Fruit fly (Drosophila melanogaster) whole organism, adult: ENCODE measurements around the gene Dred.

Experiments
- CG11617 ChIP-seq: fragments of 200-800 bp; sonication (Bioruptor generic); optimal IDR thresholded peaks from 2 replicates; lab custom pipeline; 2017; ENCODE audit warnings: mild to moderate bottlenecking, missing biosample characterization, missing genetic modification reagents, missing genetic modification characterization
- CG12768 ChIP-seq: fragments of 200-800 bp; sonication (Bioruptor generic); optimal IDR thresholded peaks from 2 replicates; lab custom pipeline; 2017; ENCODE audit warnings: missing biosample characterization, missing genetic modification characterization, mild to moderate bottlenecking, moderate library complexity, missing genetic modification reagents
- CG14711 ChIP-seq: fragments of 200-800 bp; sonication (Bioruptor generic); optimal IDR thresholded peaks from 2 replicates; lab custom pipeline; 2018; ENCODE audit warnings: missing biosample characterization, mild to moderate bottlenecking, missing genetic modification characterization, moderate library complexity
- CG1620 ChIP-seq: fragments of 200-800 bp; sonication (Bioruptor generic); optimal IDR thresholded peaks from 2 replicates; lab custom pipeline; 2016; ENCODE audit warnings: missing biosample characterization, missing genetic modification characterization
- CG33017 ChIP-seq: fragments of 200-800 bp; sonication (Bioruptor generic); optimal IDR thresholded peaks from 2 replicates; lab custom pipeline; 2018; ENCODE audit warnings: missing biosample characterization, mild to moderate bottlenecking, missing genetic modification characterization, moderate library complexity
- CG5204 ChIP-seq: fragments of 200-800 bp; sonication (Bioruptor generic); optimal IDR thresholded peaks from 2 replicates; lab custom pipeline; 2016; ENCODE audit warnings: missing biosample characterization, missing genetic modification characterization
- CG7045 ChIP-seq: fragments of 200-800 bp; sonication (Bioruptor generic); optimal IDR thresholded peaks from 2 replicates; lab custom pipeline; 2017; ENCODE audit warnings: missing biosample characterization, mild to moderate bottlenecking, missing genetic modification characterization
- CG7101 ChIP-seq: fragments of 200-800 bp; sonication (Bioruptor generic); optimal IDR thresholded peaks from 2 replicates; lab custom pipeline; 2018; ENCODE audit warnings: missing biosample characterization, mild to moderate bottlenecking, missing genetic modification characterization, moderate library complexity
- Clk ChIP-seq: fragments of 200-800 bp; sonication (Bioruptor generic); optimal IDR thresholded peaks from 2 replicates; lab custom pipeline; 2017; ENCODE audit warnings: missing biosample characterization, missing genetic modification characterization
- Crg-1 ChIP-seq: fragments of 200-800 bp; sonication (Bioruptor generic); optimal IDR thresholded peaks from 2 replicates; lab custom pipeline; 2016; ENCODE audit warnings: missing biosample characterization, missing genetic modification characterization
- Hr96 ChIP-seq: fragments of 200-800 bp; sonication (Bioruptor generic); optimal IDR thresholded peaks from 2 replicates; lab custom pipeline; 2016; ENCODE audit warnings: missing biosample characterization, missing genetic modification characterization
- Mnt ChIP-seq: fragments of 200-800 bp; sonication (Bioruptor generic); optimal IDR thresholded peaks from 2 replicates; lab custom pipeline; 2016; ENCODE audit warnings: missing biosample characterization, mild to moderate bottlenecking, missing genetic modification characterization
- bab1 ChIP-seq: fragments of 200-800 bp; sonication (Bioruptor generic); optimal IDR thresholded peaks from 3 replicates; lab custom pipeline; 2019; ENCODE audit warnings: missing biosample characterization, mild to moderate bottlenecking, missing genetic modification characterization, moderate library complexity
- cic ChIP-seq: fragments of 200-800 bp; sonication (Bioruptor generic); optimal IDR thresholded peaks from 2 replicates; lab custom pipeline; 2017; ENCODE audit warnings: missing biosample characterization, mild to moderate bottlenecking, missing genetic modification characterization, moderate library complexity
- cnc ChIP-seq, 2 experiments: fragments of >200 bp; optimal IDR thresholded peaks; 2 replicates each; lab custom pipeline; 2017
- kay ChIP-seq: fragments of 200-800 bp; sonication (Bioruptor generic); peaks from one replicate; lab custom pipeline; 2016; ENCODE audit warnings: missing biosample characterization, missing genetic modification characterization, borderline replicate concordance
- ovo ChIP-seq: fragments of 200-800 bp; sonication (Bioruptor generic); optimal IDR thresholded peaks from 2 replicates; lab custom pipeline; 2016; ENCODE audit warnings: missing biosample characterization, missing genetic modification characterization
- pad ChIP-seq: fragments of 200-800 bp; sonication (Bioruptor generic); optimal IDR thresholded peaks from 3 replicates; lab custom pipeline; 2017; ENCODE audit warnings: missing biosample characterization, missing genetic modification characterization, mild to moderate bottlenecking, moderate library complexity, missing genetic modification reagents
- tj ChIP-seq: fragments of 200-800 bp; sonication (Bioruptor generic); optimal IDR thresholded peaks from 3 replicates; lab custom pipeline; 2017; ENCODE audit warnings: missing biosample characterization, mild to moderate bottlenecking, missing genetic modification characterization, moderate library complexity
- toe ChIP-seq: fragments of 200-800 bp; sonication (Bioruptor generic); optimal IDR thresholded peaks from 2 replicates; lab custom pipeline; 2016; ENCODE audit warnings: missing biosample characterization, missing genetic modification characterization

Dred gene

DNA sequence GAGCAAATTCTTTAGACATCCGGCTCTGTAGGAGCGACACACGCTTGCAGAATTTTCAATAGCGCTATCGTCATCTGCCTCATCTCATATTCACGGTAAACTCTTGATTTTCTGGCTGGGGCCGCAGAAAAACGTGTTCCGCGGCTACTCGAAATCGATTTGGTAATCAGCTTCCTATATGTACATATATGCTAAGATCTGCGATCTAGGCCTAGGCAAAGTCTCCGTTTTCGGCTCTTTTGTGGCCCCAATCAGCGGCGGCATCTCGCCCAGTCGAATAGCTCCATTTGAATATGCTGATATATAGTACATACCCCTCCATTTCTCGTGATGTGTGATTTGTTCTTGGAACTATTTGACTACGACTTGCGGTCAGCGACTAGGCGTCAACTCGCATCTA lies 19.0 kb upstream of the Dred start:
- TF ChIP-seq Crg-1 (no peak), CG7045 (GFP tag; lab: Kevin White, UChicago) (no peak), Mnt (GFP tag; lab: Kevin White, UChicago) (no peak), Hr96 (GFP tag; lab: Kevin White, UChicago) (no peak), CG1620 (GFP tag; lab: Kevin White, UChicago) (no peak), Clk (GFP tag; lab: Kevin White, UChicago) (no peak), bab1 (GFP tag; lab: Kevin White, UChicago) (no peak), CG12768 (GFP tag; lab: Kevin White, UChicago) (no peak), CG11617 (GFP tag; lab: Kevin White, UChicago) (no peak), pad (no peak), cic (GFP tag; lab: Kevin White, UChicago) (no peak), CG33017 (tag; lab: Kevin White, UChicago) (no peak), CG5204 (GFP tag; lab: Kevin White, UChicago) (no peak), tj (GFP tag; lab: Kevin White, UChicago) (no peak), CG14711 (tag; lab: Kevin White, UChicago) (no peak), toe (GFP tag; lab: Kevin White, UChicago) (no peak)

DNA sequence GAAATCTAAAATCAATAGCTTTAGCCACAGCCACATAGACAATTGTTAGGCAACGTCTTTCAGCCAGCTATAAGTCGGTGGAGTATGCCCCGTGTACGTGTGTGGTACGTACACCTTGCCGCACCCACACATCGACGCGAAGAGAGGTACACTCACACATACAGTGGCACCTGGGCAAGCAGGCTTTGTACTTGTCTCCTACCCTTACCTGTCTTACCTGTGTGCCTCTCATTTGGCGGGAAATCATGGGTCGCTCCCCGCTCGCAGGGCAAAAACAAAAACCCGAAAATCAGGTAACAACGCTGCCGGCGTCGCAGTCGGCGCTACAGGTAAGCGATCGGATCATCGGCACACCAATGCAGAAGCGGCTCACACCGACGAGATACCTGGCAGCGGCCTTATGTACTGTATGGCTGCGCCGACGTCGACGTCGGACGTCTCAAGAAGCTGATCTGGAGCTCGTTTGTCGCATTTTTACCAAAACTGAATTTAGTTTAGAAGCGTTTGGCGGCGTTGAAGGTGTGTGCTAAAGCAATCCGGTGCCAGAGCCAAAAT lies 18.2 kb upstream of the Dred start:
- TF ChIP-seq Clk (GFP tag; lab: Kevin White, UChicago) = no peak
- TF ChIP-seq ovo (GFP tag; lab: Kevin White, UChicago) = no peak
- no peak for TF ChIP-seq CG1620 (GFP tag; lab: Kevin White, UChicago)
- no peak for TF ChIP-seq CG5204 (GFP tag; lab: Kevin White, UChicago)
- no peak for TF ChIP-seq cnc (optimal IDR thresholded peaks at IDR 0.05; lab: Kevin White, UChicago)
- TF ChIP-seq kay (GFP tag; lab: Kevin White, UChicago) = no peak
- no peak for TF ChIP-seq cic (GFP tag; lab: Kevin White, UChicago)
- TF ChIP-seq toe (GFP tag; lab: Kevin White, UChicago) = no peak
- TF ChIP-seq CG7045 (GFP tag; lab: Kevin White, UChicago) = no peak
- TF ChIP-seq CG14711 (tag; lab: Kevin White, UChicago) = no peak
- TF ChIP-seq CG12768 (GFP tag; lab: Kevin White, UChicago) = no peak
- no peak for TF ChIP-seq Mnt (GFP tag; lab: Kevin White, UChicago)
- no peak for TF ChIP-seq pad
- no peak for TF ChIP-seq tj (GFP tag; lab: Kevin White, UChicago)

DNA sequence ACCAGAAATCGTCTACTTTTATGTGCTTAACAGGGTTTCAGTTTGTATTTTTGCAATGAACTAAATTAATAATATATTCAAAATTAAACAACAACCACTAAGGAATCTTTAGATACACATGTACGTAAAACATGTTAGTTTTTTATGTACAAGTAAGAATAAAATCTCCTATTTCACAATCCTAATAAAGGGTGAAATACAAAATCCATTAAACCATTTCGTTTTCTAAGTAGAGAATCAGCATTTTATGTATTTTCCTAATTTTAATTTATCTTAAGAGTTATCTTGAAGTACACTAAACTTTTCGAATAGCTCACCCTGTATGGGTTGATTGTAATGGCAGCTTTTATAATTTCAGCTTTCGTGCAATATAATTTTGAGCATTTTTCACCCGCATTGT lies 17.7 kb upstream of the Dred start:
- no peak for TF ChIP-seq CG7045 (GFP tag; lab: Kevin White, UChicago)
- TF ChIP-seq Mnt (GFP tag; lab: Kevin White, UChicago) = no peak
- no peak for TF ChIP-seq ovo (GFP tag; lab: Kevin White, UChicago)
- no peak for TF ChIP-seq CG33017 (tag; lab: Kevin White, UChicago)
- TF ChIP-seq Clk (GFP tag; lab: Kevin White, UChicago) = no peak
- no peak for TF ChIP-seq kay (GFP tag; lab: Kevin White, UChicago)
- no peak for TF ChIP-seq CG12768 (GFP tag; lab: Kevin White, UChicago)
- peak; percentile 25 for TF ChIP-seq CG5204 (GFP tag; lab: Kevin White, UChicago)
- no peak for TF ChIP-seq bab1 (GFP tag; lab: Kevin White, UChicago)

DNA sequence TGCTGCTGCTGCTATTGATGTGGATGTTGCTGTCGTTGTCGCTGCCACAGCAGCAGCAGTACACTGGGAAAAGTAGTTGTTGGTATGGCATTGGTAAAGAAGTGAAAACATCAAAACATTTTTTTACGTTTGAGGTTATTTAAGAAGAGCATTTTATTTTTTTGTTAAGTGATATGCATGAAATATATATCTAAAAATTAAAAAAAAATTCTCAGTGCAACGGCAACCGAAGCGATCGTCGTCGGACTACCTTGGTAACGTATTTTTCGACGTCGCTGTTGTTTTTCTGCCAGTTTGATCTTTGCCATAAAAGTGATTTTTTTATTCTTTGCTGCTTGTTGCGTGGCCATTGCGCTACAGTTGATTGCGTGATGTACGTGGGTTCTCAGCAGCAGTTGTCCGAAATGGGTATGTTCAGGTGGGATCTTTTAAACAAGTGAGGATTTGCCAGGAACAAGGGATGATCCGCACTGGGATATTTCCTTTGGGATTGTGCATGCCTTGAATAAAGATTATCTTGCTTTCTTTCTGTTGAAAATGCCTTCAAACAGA lies 16.8 kb upstream of the Dred start:
- TF ChIP-seq cic (GFP tag; lab: Kevin White, UChicago) = no peak
- peak; percentile 33 for TF ChIP-seq CG7101
- TF ChIP-seq toe (GFP tag; lab: Kevin White, UChicago) = no peak
- no peak for TF ChIP-seq Clk (GFP tag; lab: Kevin White, UChicago)
- TF ChIP-seq kay (GFP tag; lab: Kevin White, UChicago) = no peak
- no peak for TF ChIP-seq CG33017 (tag; lab: Kevin White, UChicago)
- TF ChIP-seq CG5204 (GFP tag; lab: Kevin White, UChicago) = peak; percentile 50
- peak; percentile 28 for TF ChIP-seq CG14711 (tag; lab: Kevin White, UChicago)
- TF ChIP-seq CG7045 (GFP tag; lab: Kevin White, UChicago) = peak; percentile 57
- no peak for TF ChIP-seq pad

DNA sequence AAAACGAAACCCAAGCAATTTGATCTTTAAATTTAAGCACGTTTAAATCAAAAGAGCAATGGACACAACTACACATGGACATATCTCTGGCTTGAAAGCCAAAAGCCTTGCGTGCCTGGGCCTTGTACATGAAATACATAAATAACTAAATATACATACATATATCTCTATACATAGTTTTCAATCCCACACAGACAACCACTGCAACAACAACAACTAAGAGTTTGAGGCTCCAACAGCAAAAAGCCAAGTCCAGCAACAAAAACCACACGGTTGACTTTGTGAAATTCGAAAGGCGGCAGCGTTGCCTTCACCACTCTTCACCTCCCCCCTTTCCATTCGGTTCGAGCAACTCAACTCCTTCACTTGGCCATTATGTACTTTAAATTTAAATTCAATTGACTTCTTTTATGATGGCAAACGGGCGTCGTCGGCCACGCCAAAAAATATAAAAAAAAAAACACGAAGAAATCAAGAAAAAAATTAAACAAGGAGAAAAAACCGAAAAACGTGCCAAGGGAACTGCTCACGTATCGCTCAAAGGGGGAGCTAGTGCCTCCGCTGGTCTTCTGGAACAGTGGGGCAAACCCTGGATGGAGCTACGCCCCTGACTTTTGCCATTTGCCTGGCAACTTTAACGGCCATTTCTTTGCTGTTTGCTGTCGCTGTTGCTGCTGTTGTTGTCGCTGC lies 16.1 kb upstream of the Dred start:
- TF ChIP-seq ovo (GFP tag; lab: Kevin White, UChicago) = no peak

DNA sequence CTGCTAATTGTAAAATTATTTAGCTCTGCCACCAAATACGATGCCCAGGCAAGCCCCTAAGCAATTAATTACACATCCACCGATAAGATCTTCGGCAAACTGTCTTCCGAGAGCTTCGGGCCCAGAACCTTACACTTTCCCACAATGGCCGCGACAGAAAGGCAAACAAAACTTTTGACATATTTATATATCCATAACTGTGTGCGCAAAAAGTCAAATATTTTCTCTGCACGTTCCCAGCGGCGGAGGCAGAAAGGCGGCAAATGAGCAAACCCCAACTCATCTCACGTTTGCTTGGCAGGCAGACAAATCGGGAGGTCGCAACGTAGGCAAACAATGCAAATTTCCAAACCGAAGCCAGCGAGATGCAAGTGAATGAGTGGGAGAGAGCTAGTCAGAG lies 15.2 kb upstream of the Dred start:
- TF ChIP-seq bab1 (GFP tag; lab: Kevin White, UChicago) (no peak), ovo (GFP tag; lab: Kevin White, UChicago) (no peak), kay (GFP tag; lab: Kevin White, UChicago) (no peak), toe (GFP tag; lab: Kevin White, UChicago) (no peak), Mnt (GFP tag; lab: Kevin White, UChicago) (no peak), CG7045 (GFP tag; lab: Kevin White, UChicago) (no peak), pad (no peak), Hr96 (GFP tag; lab: Kevin White, UChicago) (no peak), cnc (optimal IDR thresholded peaks at IDR 0.05; lab: Kevin White, UChicago) (no peak), CG33017 (tag; lab: Kevin White, UChicago) (no peak), CG1620 (GFP tag; lab: Kevin White, UChicago) (no peak), CG11617 (GFP tag; lab: Kevin White, UChicago) (no peak)
